Worm (Caenorhabditis elegans) whole organism, mixed stage, embryonic: Measurements from ENCODE around the gene T19C4.5.

Experiments
- ceh-43 ChIP-seq: fragments of 200-800 bp; sonication (Bioruptor generic); optimal IDR thresholded peaks from 2 replicates; lab custom pipeline; 2018; ENCODE audit warnings: mild to moderate bottlenecking, missing genetic modification characterization, moderate library complexity, missing compliant biosample characterization
- elt-3 ChIP-seq: fragments of 150-350 bp; optimal IDR thresholded peaks from 2 replicates; lab custom pipeline; 2014; ENCODE audit warnings: missing biosample characterization, missing genetic modification characterization
- flh-1 ChIP-seq: fragments of 200-800 bp; sonication (Bioruptor generic); optimal IDR thresholded peaks from 2 replicates; lab custom pipeline; 2018; ENCODE audit warnings: mild to moderate bottlenecking, missing genetic modification characterization, moderate library complexity, missing compliant biosample characterization
- ham-2 ChIP-seq: fragments of 200-800 bp; sonication (Bioruptor generic); optimal IDR thresholded peaks from 2 replicates; lab custom pipeline; 2018; ENCODE audit warnings: mild to moderate bottlenecking, missing genetic modification characterization, missing compliant biosample characterization
- lin-13 ChIP-seq: fragments of 150-350 bp; optimal IDR thresholded peaks from 2 replicates; lab custom pipeline; 2014; ENCODE audit warnings: missing biosample characterization, missing genetic modification characterization
- lsy-2 ChIP-seq: fragments of 150-350 bp; optimal IDR thresholded peaks from 2 replicates; lab custom pipeline; 2014; ENCODE audit warnings: missing biosample characterization, missing genetic modification characterization
- nhr-12 ChIP-seq: fragments of 150-350 bp; optimal IDR thresholded peaks from 2 replicates; lab custom pipeline; 2014; ENCODE audit warnings: missing biosample characterization, missing genetic modification characterization
- nhr-2 ChIP-seq: fragments of 150-350 bp; optimal IDR thresholded peaks from 2 replicates; lab custom pipeline; 2014; ENCODE audit warnings: missing biosample characterization, missing genetic modification characterization
- nhr-237 ChIP-seq: fragments of 150-350 bp; optimal IDR thresholded peaks from 2 replicates; lab custom pipeline; 2014; ENCODE audit warnings: missing biosample characterization, missing genetic modification characterization
- nhr-28 ChIP-seq: fragments of 150-350 bp; optimal IDR thresholded peaks from 2 replicates; lab custom pipeline; 2014; ENCODE audit warnings: missing biosample characterization, missing genetic modification characterization
- pha-4 ChIP-seq: fragments of 150-350 bp; optimal IDR thresholded peaks from 2 replicates; lab custom pipeline; 2018; ENCODE audit warnings: missing biosample characterization, missing genetic modification reagents, missing genetic modification characterization
- sem-2 ChIP-seq: fragments of 200-800 bp; sonication (Bioruptor generic); optimal IDR thresholded peaks from 2 replicates; lab custom pipeline; 2018; ENCODE audit warnings: mild to moderate bottlenecking, missing genetic modification characterization, missing compliant biosample characterization
- unc-62 ChIP-seq: fragments of 150-350 bp; optimal IDR thresholded peaks from 2 replicates; lab custom pipeline; 2014; ENCODE audit warnings: missing biosample characterization, missing genetic modification reagents, missing genetic modification characterization

- TF ChIP-seq sem-2 (no peak), ceh-43 (no peak), ham-2 (no peak), elt-3 (tag; lab: Kevin White, UChicago) (no peak), nhr-12 (no peak), unc-62 (GFP tag; lab: Kevin White, UChicago) (no peak), nhr-28 (tag; lab: Kevin White, UChicago) (no peak), lsy-2 (tag; lab: Kevin White, UChicago) (no peak), flh-1 (GFP tag; lab: Kevin White, UChicago) (no peak), nhr-237 (no peak), pha-4 (tag; lab: Kevin White, UChicago) (no peak), nhr-2 (tag; lab: Kevin White, UChicago) (no peak), lin-13 (tag; lab: Kevin White, UChicago) (no peak)
Measured at ce11 chrV:11122466-11122865, 49.5 kb upstream of the T19C4.5 start, which contains the start of gene mboa-2.
